Worm (Caenorhabditis elegans) whole organism, L2 larva: Measurements from ENCODE around the gene dig-1.

ENCODE experiments used
- F13H6.1 ChIP-seq: sonication (generic microtip); optimal IDR thresholded peaks from 2 replicates; lab custom pipeline; 2016; ENCODE audit warnings: missing genetic modification characterization, missing compliant biosample characterization
- R02D3.7 ChIP-seq: fragments of 150-350 bp; optimal IDR thresholded peaks from 2 replicates; lab custom pipeline; 2014; ENCODE audit warnings: missing biosample characterization, missing genetic modification characterization
- ceh-82 ChIP-seq: fragments of 150-350 bp; optimal IDR thresholded peaks from 2 replicates; lab custom pipeline; 2014; ENCODE audit warnings: missing biosample characterization, missing genetic modification characterization
- dmd-4 ChIP-seq: sonication (generic microtip); optimal IDR thresholded peaks from 2 replicates; lab custom pipeline; 2017; ENCODE audit warnings: missing biosample characterization, missing genetic modification characterization
- elt-3 ChIP-seq: sonication (generic microtip); optimal IDR thresholded peaks from 2 replicates; lab custom pipeline; 2017; ENCODE audit warnings: missing biosample characterization, missing genetic modification characterization
- lin-13 ChIP-seq: fragments of 150-350 bp; optimal IDR thresholded peaks from 2 replicates; lab custom pipeline; 2014; ENCODE audit warnings: missing biosample characterization, missing genetic modification reagents, missing genetic modification characterization
- lin-39 ChIP-seq: fragments of 150-350 bp; optimal IDR thresholded peaks from 2 replicates; lab custom pipeline; 2014; ENCODE audit warnings: missing biosample characterization, missing genetic modification reagents, missing genetic modification characterization
- mab-5 ChIP-seq: fragments of 150-350 bp; optimal IDR thresholded peaks from 2 replicates; lab custom pipeline; 2014; ENCODE audit warnings: missing biosample characterization, missing genetic modification characterization
- mdl-1 ChIP-seq, 2 experiments: fragments of 150-350 bp in 1 of 2; sonication (generic microtip) in 1 of 2; optimal IDR thresholded peaks; 2 replicates each; lab custom pipeline; 2017; ENCODE audit warnings: missing biosample characterization in 2 of 2, missing genetic modification characterization in 2 of 2
- nhr-10 ChIP-seq: sonication (generic microtip); optimal IDR thresholded peaks from 2 replicates; lab custom pipeline; 2017; ENCODE audit warnings: missing biosample characterization, missing genetic modification characterization
- nhr-12 ChIP-seq: fragments of 150-350 bp; optimal IDR thresholded peaks from 2 replicates; lab custom pipeline; 2014; ENCODE audit warnings: missing biosample characterization, missing genetic modification characterization
- nhr-25 ChIP-seq: fragments of 150-350 bp; sonication (generic microtip); optimal IDR thresholded peaks from 3 replicates; lab custom pipeline; 2014; ENCODE audit warnings: missing biosample characterization, missing genetic modification characterization
- nhr-77 ChIP-seq: fragments of 150-350 bp; optimal IDR thresholded peaks from 2 replicates; lab custom pipeline; 2014; ENCODE audit warnings: missing biosample characterization, missing genetic modification characterization
- peb-1 ChIP-seq: fragments of 150-350 bp; optimal IDR thresholded peaks from 2 replicates; lab custom pipeline; 2014; ENCODE audit warnings: missing biosample characterization, missing genetic modification characterization
- sem-4 ChIP-seq: fragments of 150-350 bp; optimal IDR thresholded peaks from 2 replicates; lab custom pipeline; 2014; ENCODE audit warnings: missing biosample characterization, missing genetic modification reagents, missing genetic modification characterization
- skn-1 ChIP-seq: sonication (generic microtip); optimal IDR thresholded peaks from 2 replicates; lab custom pipeline; 2017; ENCODE audit warnings: missing biosample characterization, missing genetic modification characterization
- snpc-4 ChIP-seq: fragments of 150-350 bp; optimal IDR thresholded peaks from 2 replicates; lab custom pipeline; 2014; ENCODE audit warnings: missing biosample characterization, missing genetic modification characterization
- unc-55 ChIP-seq: fragments of 150-350 bp; sonication (generic microtip); optimal IDR thresholded peaks from 3 replicates; lab custom pipeline; 2014; ENCODE audit warnings: missing biosample characterization, missing genetic modification reagents, missing genetic modification characterization
- zag-1 ChIP-seq: fragments of 150-350 bp; optimal IDR thresholded peaks from 2 replicates; lab custom pipeline; 2014; ENCODE audit warnings: missing biosample characterization, missing genetic modification characterization
- ztf-1 ChIP-seq: fragments of 200-800 bp; sonication (Bioruptor generic); conservative IDR thresholded peaks from 2 replicates; pipeline ENCODE4 v1.3.6; 2022; ENCODE audit warnings: missing genetic modification characterization, missing compliant biosample characterization

Gene dig-1

DNA sequence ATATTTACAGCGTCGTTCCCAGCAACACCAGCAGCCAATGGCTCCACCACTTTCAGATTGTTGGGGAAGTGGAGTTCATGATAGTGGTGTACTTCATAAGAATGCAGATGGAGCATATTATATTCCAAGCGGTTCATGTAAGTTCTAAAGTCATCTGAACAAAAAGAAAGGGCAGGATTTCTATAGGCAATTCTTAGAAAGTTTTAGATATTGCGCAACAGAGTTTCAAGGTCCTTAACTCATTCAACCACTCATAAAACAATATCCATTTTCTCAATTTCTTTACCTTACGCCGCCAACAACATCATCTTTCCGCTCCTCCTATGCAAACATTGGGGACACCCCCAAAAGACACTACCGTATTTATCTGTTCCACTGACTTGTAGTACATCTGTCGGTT, 85.2 kb downstream of the dig-1 start:
- TF ChIP-seq zag-1 (tag; lab: Kevin White, UChicago) (no peak), elt-3 (tag; lab: Kevin White, UChicago) (no peak), mdl-1 (tag; optimal IDR thresholded peaks at IDR 0.05; lab: Kevin White, UChicago) (no peak), ztf-1 (GFP tag; lab: Robert Waterston, UW) (no peak), lin-13 (no peak)

- no peak for TF ChIP-seq nhr-25 (tag; lab: Kevin White, UChicago)
- TF ChIP-seq nhr-77 (tag; lab: Kevin White, UChicago), result no peak
- TF ChIP-seq peb-1 (tag; lab: Kevin White, UChicago), result no peak
- no peak for TF ChIP-seq unc-55
- no peak for TF ChIP-seq sem-4
- no peak for TF ChIP-seq dmd-4 (tag; lab: Kevin White, UChicago)
- TF ChIP-seq lin-13, result no peak
- no peak for TF ChIP-seq nhr-10 (tag; lab: Kevin White, UChicago)
- no peak for TF ChIP-seq F13H6.1 (tag; lab: Kevin White, UChicago)
- no peak for TF ChIP-seq mab-5
- no peak for TF ChIP-seq snpc-4 (tag; lab: Kevin White, UChicago)
- TF ChIP-seq skn-1 (tag; lab: Kevin White, UChicago), result no peak
- TF ChIP-seq R02D3.7, result no peak
- no peak for TF ChIP-seq lin-39 (tag; lab: Kevin White, UChicago)
Observed at ce11 chrIII:6837320-6837719, 91.2 kb downstream of the dig-1 start.

ce11 chrIII:6839091-6839490, 93.0 kb downstream of the dig-1 start:
- TF ChIP-seq nhr-12 (tag; lab: Kevin White, UChicago) (no peak), ceh-82 (tag; lab: Kevin White, UChicago) (no peak)
